Fruit fly (Drosophila melanogaster): ENCODE results near the gene CG31717.
A peak's percentile ranks its signal among the peaks of the same experiment; 100 is the strongest.

- peak; percentile 22 for TF ChIP-seq CG1620 (GFP tag; optimal IDR thresholded peaks at IDR 0.05)
- no peak for TF ChIP-seq kay (GFP tag; ENCODE audit: borderline replicate concordance)
These were observed 3.7 kb upstream of the CG31717 start, which contains the start of gene chico for dm6 chr2L:10246785-10247190.

Measured in whole organism, adult.